Worm (Caenorhabditis elegans) whole organism, young adult: ENCODE data around the gene sago-1.
A peak's percentile ranks its signal among the peaks of the same experiment; 100 is the strongest.

ENCODE experiments used
- B0019.2 ChIP-seq: fragments of 200-800 bp; sonication (Bioruptor generic); conservative IDR thresholded peaks from 2 replicates; pipeline ENCODE4 v1.3.6; 2022; ENCODE audit warnings: missing genetic modification reagents, missing genetic modification characterization, missing compliant biosample characterization
- F10E7.11 ChIP-seq: sonication (generic microtip); optimal IDR thresholded peaks from 2 replicates; lab custom pipeline; 2017; ENCODE audit warnings: mild to moderate bottlenecking, missing genetic modification characterization, moderate library complexity, missing compliant biosample characterization
- F23B12.7 ChIP-seq: sonication (generic microtip); optimal IDR thresholded peaks from 2 replicates; lab custom pipeline; 2017; ENCODE audit warnings: missing genetic modification characterization, mild to moderate bottlenecking, missing compliant biosample characterization, antibody characterized with exemption, moderate library complexity; ENCODE audit not compliant: insufficient read depth
- F37B4.10 ChIP-seq: fragments of 200-800 bp; sonication (Bioruptor generic); IDR thresholded peaks from 2 replicates; pipeline ENCODE4 v1.3.6; 2022; ENCODE audit warnings: missing genetic modification characterization, missing compliant biosample characterization
- F52B5.7 ChIP-seq: sonication (generic microtip); optimal IDR thresholded peaks from 2 replicates; lab custom pipeline; 2016; ENCODE audit warnings: mild to moderate bottlenecking, missing genetic modification characterization, missing compliant biosample characterization
- F55B11.4 ChIP-seq: sonication (generic microtip); optimal IDR thresholded peaks from 2 replicates; lab custom pipeline; 2016; ENCODE audit warnings: missing compliant biosample characterization, missing genetic modification characterization, borderline replicate concordance; ENCODE audit not compliant: insufficient read depth
- F57C9.4 ChIP-seq: sonication (generic microtip); optimal IDR thresholded peaks from 2 replicates; lab custom pipeline; 2017; ENCODE audit warnings: mild to moderate bottlenecking, missing genetic modification characterization, missing compliant biosample characterization
- Y53F4B.3 ChIP-seq: fragments of 200-800 bp; sonication (Bioruptor generic); IDR thresholded peaks from 2 replicates; pipeline ENCODE4 v1.3.6; 2022; ENCODE audit warnings: missing genetic modification reagents, missing genetic modification characterization, missing compliant biosample characterization
- Y53G8AR.9 ChIP-seq: fragments of 200-800 bp; sonication (Bioruptor generic); conservative IDR thresholded peaks from 2 replicates; pipeline ENCODE4 v1.3.6; 2022; ENCODE audit warnings: missing genetic modification reagents, missing genetic modification characterization, missing compliant biosample characterization
- Y67H2A.10 ChIP-seq: fragments of 200-800 bp; sonication (Bioruptor generic); conservative IDR thresholded peaks from 2 replicates; pipeline ENCODE4 v1.3.6; 2022; ENCODE audit warnings: missing genetic modification reagents, missing genetic modification characterization, missing compliant biosample characterization
- ZK185.1 ChIP-seq: sonication (generic microtip); optimal IDR thresholded peaks from 2 replicates; lab custom pipeline; 2016; ENCODE audit warnings: mild to moderate bottlenecking, missing genetic modification characterization, missing compliant biosample characterization; ENCODE audit not compliant: poor library complexity, severe bottlenecking
- akir-1 ChIP-seq: fragments of 200-800 bp; sonication (Bioruptor generic); optimal IDR thresholded peaks from 2 replicates; lab custom pipeline; 2018; ENCODE audit warnings: mild to moderate bottlenecking, missing genetic modification characterization, moderate library complexity, missing compliant biosample characterization
- attf-3 ChIP-seq: fragments of 200-800 bp; sonication (Bioruptor generic); conservative IDR thresholded peaks from 2 replicates; pipeline ENCODE4 v1.3.6; 2022; ENCODE audit warnings: missing genetic modification reagents, missing genetic modification characterization, missing compliant biosample characterization
- attf-6 ChIP-seq: fragments of 200-800 bp; sonication (Bioruptor generic); IDR thresholded peaks from 2 replicates; pipeline ENCODE4 v1.3.6; 2022; ENCODE audit warnings: missing genetic modification reagents, missing genetic modification characterization, missing compliant biosample characterization
- ccch-3 ChIP-seq: fragments of 200-800 bp; sonication (Bioruptor generic); optimal IDR thresholded peaks from 2 replicates; lab custom pipeline; 2018; ENCODE audit warnings: mild to moderate bottlenecking, missing genetic modification characterization, missing compliant biosample characterization
- ceh-58 ChIP-seq: fragments of 200-800 bp; sonication (Bioruptor generic); IDR thresholded peaks from 2 replicates; pipeline ENCODE4 v1.3.6; 2022; ENCODE audit warnings: missing genetic modification characterization, missing compliant biosample characterization
- ceh-91 ChIP-seq: fragments of 200-800 bp; sonication (Bioruptor generic); IDR thresholded peaks from 2 replicates; pipeline ENCODE4 v1.3.6; 2022; ENCODE audit warnings: missing genetic modification reagents, missing genetic modification characterization, missing compliant biosample characterization
- egl-44 ChIP-seq: fragments of 200-800 bp; sonication (Bioruptor generic); IDR thresholded peaks from 2 replicates; pipeline ENCODE4 v1.3.6; 2022; ENCODE audit warnings: missing genetic modification reagents, missing genetic modification characterization, missing compliant biosample characterization
- egrh-3 ChIP-seq: fragments of 200-800 bp; sonication (Bioruptor generic); IDR thresholded peaks from 2 replicates; pipeline ENCODE4 v1.3.6; 2022; ENCODE audit warnings: missing genetic modification reagents, missing genetic modification characterization, missing compliant biosample characterization
- ekl-4 ChIP-seq: fragments of 200-800 bp; sonication (Bioruptor generic); IDR thresholded peaks from 2 replicates; pipeline ENCODE4 v1.3.6; 2022; ENCODE audit warnings: missing genetic modification reagents, missing genetic modification characterization, missing compliant biosample characterization
- let-607 ChIP-seq, 2 experiments: fragments of 200-800 bp in 1 of 2; sonication (Bioruptor generic) in 1 of 2; sonication (generic microtip) in 1 of 2; optimal IDR thresholded peaks; 2 replicates each; lab custom pipeline; 2016 to 2018; ENCODE audit warnings: mild to moderate bottlenecking in 2 of 2, missing compliant biosample characterization in 2 of 2, missing genetic modification characterization in 2 of 2, moderate library complexity in 2 of 2, missing genotype in 1 of 2
- lin-26 ChIP-seq: fragments of 200-800 bp; sonication (Bioruptor generic); IDR thresholded peaks from 2 replicates; pipeline ENCODE4 v1.3.6; 2022; ENCODE audit warnings: missing genetic modification reagents, missing genetic modification characterization, missing compliant biosample characterization
- lin-35 ChIP-seq, 3 experiments: fragments of 150-350 bp in 2 of 3; sonication (generic microtip) in 1 of 3; optimal IDR thresholded peaks; 2 replicates each; lab custom pipeline; 2014 to 2018; ENCODE audit warnings: missing biosample characterization in 3 of 3, missing genetic modification characterization in 3 of 3, missing genetic modification reagents in 3 of 3
- lin-40 ChIP-seq: sonication (generic microtip); optimal IDR thresholded peaks from 2 replicates; lab custom pipeline; 2016; ENCODE audit warnings: missing genetic modification characterization, mild to moderate bottlenecking, missing compliant biosample characterization, missing genotype, missing genetic modification reagents
- lin-54 ChIP-seq: fragments of 200-800 bp; sonication (Bioruptor generic); optimal IDR thresholded peaks from 2 replicates; lab custom pipeline; 2018; ENCODE audit warnings: mild to moderate bottlenecking, missing genetic modification characterization, missing compliant biosample characterization
- lsy-27 ChIP-seq: sonication (generic microtip); optimal IDR thresholded peaks from 2 replicates; lab custom pipeline; 2017; ENCODE audit warnings: missing genetic modification characterization, mild to moderate bottlenecking, missing compliant biosample characterization, antibody characterized with exemption, missing genotype, borderline replicate concordance; ENCODE audit not compliant: insufficient read depth
- madf-3 ChIP-seq: fragments of 200-800 bp; sonication (Bioruptor generic); IDR thresholded peaks from 2 replicates; pipeline ENCODE4 v1.3.6; 2022; ENCODE audit warnings: missing genetic modification reagents, missing genetic modification characterization, missing compliant biosample characterization
- mxl-1 ChIP-seq: sonication (generic microtip); optimal IDR thresholded peaks from 2 replicates; lab custom pipeline; 2016; ENCODE audit warnings: missing genetic modification characterization, missing compliant biosample characterization
- nfya-2 ChIP-seq: fragments of 200-800 bp; sonication (Bioruptor generic); IDR thresholded peaks from 2 replicates; pipeline ENCODE4 v1.3.6; 2022; ENCODE audit warnings: missing genetic modification reagents, missing genetic modification characterization, missing compliant biosample characterization
- nhr-179 ChIP-seq: sonication (generic microtip); optimal IDR thresholded peaks from 2 replicates; lab custom pipeline; 2016; ENCODE audit warnings: mild to moderate bottlenecking, missing genetic modification characterization, missing compliant biosample characterization
- nhr-80 ChIP-seq: sonication (generic microtip); optimal IDR thresholded peaks from 2 replicates; lab custom pipeline; 2016; ENCODE audit warnings: missing genetic modification characterization, missing compliant biosample characterization
- pha-4 ChIP-seq: fragments of 150-350 bp; sonication (generic microtip); optimal IDR thresholded peaks from 2 replicates; lab custom pipeline; 2014; ENCODE audit warnings: missing biosample characterization, missing genetic modification reagents, missing genetic modification characterization
- rcor-1 ChIP-seq: fragments of 200-800 bp; sonication (Bioruptor generic); IDR thresholded peaks from 2 replicates; pipeline ENCODE4 v1.3.6; 2022; ENCODE audit warnings: missing genetic modification reagents, missing genetic modification characterization, missing compliant biosample characterization
- rpc-1 ChIP-seq, 2 experiments: fragments of 150-350 bp in 1 of 2; sonication (generic microtip) in 1 of 2; optimal IDR thresholded peaks; 2 replicates each; lab custom pipeline; 2014 to 2018; ENCODE audit warnings: missing biosample characterization in 1 of 2, missing genetic modification characterization in 1 of 2, missing genetic modification reagents in 1 of 2, missing genotype in 1 of 2
- snpc-4 ChIP-seq, 5 experiments: fragments of 150-350 bp in 1 of 5; sonication (generic microtip) in 4 of 5; optimal IDR thresholded peaks; 2 replicates each; lab custom pipeline; 2014 to 2018; ENCODE audit warnings: missing genetic modification characterization in 5 of 5, missing biosample characterization in 3 of 5, antibody characterized with exemption in 2 of 5, mild to moderate bottlenecking in 2 of 5, missing compliant biosample characterization in 2 of 5, missing genotype in 2 of 5, moderate library complexity in 2 of 5, missing genetic modification reagents in 1 of 5
- somi-1 ChIP-seq: fragments of 200-800 bp; sonication (Bioruptor generic); optimal IDR thresholded peaks from 2 replicates; lab custom pipeline; 2018; ENCODE audit warnings: mild to moderate bottlenecking, missing genetic modification characterization, missing compliant biosample characterization
- tlf-1 ChIP-seq: fragments of 200-800 bp; sonication (Bioruptor generic); optimal IDR thresholded peaks from 2 replicates; lab custom pipeline; 2018; ENCODE audit warnings: mild to moderate bottlenecking, missing genetic modification characterization, missing compliant biosample characterization
- unc-130 ChIP-seq: sonication (generic microtip); optimal IDR thresholded peaks from 2 replicates; lab custom pipeline; 2016; ENCODE audit warnings: missing genetic modification reagents, missing genetic modification characterization, missing compliant biosample characterization
- xnd-1 ChIP-seq: sonication (generic microtip); optimal IDR thresholded peaks from 2 replicates; lab custom pipeline; 2016; ENCODE audit warnings: missing genotype, missing genetic modification reagents, missing genetic modification characterization, missing compliant biosample characterization
- zfh-2 ChIP-seq: fragments of 200-800 bp; sonication (Bioruptor generic); conservative IDR thresholded peaks from 2 replicates; pipeline ENCODE4 v1.3.6; 2022; ENCODE audit warnings: missing genetic modification reagents, missing genetic modification characterization, missing compliant biosample characterization
- ztf-22 ChIP-seq: fragments of 200-800 bp; sonication (Bioruptor generic); optimal IDR thresholded peaks from 2 replicates; lab custom pipeline; 2018; ENCODE audit warnings: mild to moderate bottlenecking, missing genetic modification characterization, moderate library complexity, missing compliant biosample characterization
- ztf-26 ChIP-seq: sonication (generic microtip); optimal IDR thresholded peaks from 2 replicates; lab custom pipeline; 2017; ENCODE audit warnings: missing genetic modification characterization, missing compliant biosample characterization

The sago-1 gene

ce11 chrV:6267237-6267812 is 36.2 kb upstream of the sago-1 start, which contains the start of gene mrck-1 (continued):
- TF ChIP-seq F55B11.4 = no peak
- TF ChIP-seq F23B12.7 = peak; percentile 39
- TF ChIP-seq pha-4 (tag; lab: Kevin White, UChicago) = no peak
- no peak for TF ChIP-seq Y53F4B.3
- TF ChIP-seq rpc-1 (optimal IDR thresholded peaks at IDR 0.05; lab: Kevin White, UChicago) = no peak
- no peak for TF ChIP-seq rpc-1 (tag; optimal IDR thresholded peaks at IDR 0.05; lab: Kevin White, UChicago)
- TF ChIP-seq zfh-2 (GFP tag; lab: Robert Waterston, UW) = peak; percentile 94
- TF ChIP-seq akir-1 (GFP tag; lab: Kevin White, UChicago) = no peak
- no peak for TF ChIP-seq ceh-91 (GFP tag; lab: Robert Waterston, UW)
- peak; percentile 83 for TF ChIP-seq ztf-22 (GFP tag; lab: Kevin White, UChicago)
- TF ChIP-seq F52B5.7 (tag; lab: Kevin White, UChicago) = no peak
- peak in 1 of 2 experiments; percentile 51 for TF ChIP-seq let-607 (tag; optimal IDR thresholded peaks at IDR 0.05; lab: Kevin White, UChicago)
- peak; percentile 72 for TF ChIP-seq tlf-1 (GFP tag; lab: Kevin White, UChicago)
- peak; percentile 74 for TF ChIP-seq ztf-26 (tag; lab: Kevin White, UChicago)
- TF ChIP-seq egl-44 (GFP tag; lab: Robert Waterston, UW) = peak; percentile 80
- no peak for TF ChIP-seq ceh-58
- TF ChIP-seq attf-6 (GFP tag; lab: Robert Waterston, UW) = no peak
- TF ChIP-seq mxl-1 (tag; lab: Kevin White, UChicago) = no peak
- TF ChIP-seq lin-35 (GFP tag; optimal IDR thresholded peaks at IDR 0.05; lab: Kevin White, UChicago) = peak in 1 of 3 experiments; percentile 89
- TF ChIP-seq snpc-4 (GFP tag; optimal IDR thresholded peaks at IDR 0.05; lab: Kevin White, UChicago) = peak; percentile 72
- peak in 3 of 4 experiments; percentile 61 to 65 (median 64) for TF ChIP-seq snpc-4 (tag; optimal IDR thresholded peaks at IDR 0.05; lab: Kevin White, UChicago)
- 0 out of 2 replicates have a peak, but pooled peaks have one; percentile 35 for TF ChIP-seq lin-26
- TF ChIP-seq F10E7.11 (tag; lab: Kevin White, UChicago) = no peak
- no peak for TF ChIP-seq attf-3 (GFP tag; lab: Robert Waterston, UW)
- no peak for TF ChIP-seq nfya-2
- TF ChIP-seq B0019.2 (GFP tag; lab: Robert Waterston, UW) = no peak
- no peak for TF ChIP-seq xnd-1 (tag; lab: Kevin White, UChicago)
- TF ChIP-seq lsy-27 (tag; lab: Kevin White, UChicago) = peak; percentile 6
- peak; percentile 95 for TF ChIP-seq lin-40
- no peak for TF ChIP-seq Y67H2A.10 (GFP tag; lab: Robert Waterston, UW)
- TF ChIP-seq somi-1 (GFP tag; lab: Kevin White, UChicago) = peak; percentile 89
- TF ChIP-seq lin-54 (GFP tag; lab: Kevin White, UChicago) = peak; percentile 82
- peak; percentile 85 for TF ChIP-seq rcor-1 (GFP tag; lab: Robert Waterston, UW)
- TF ChIP-seq ccch-3 (GFP tag; lab: Kevin White, UChicago) = no peak
- TF ChIP-seq egrh-3 = no peak
- TF ChIP-seq nhr-179 (tag; lab: Kevin White, UChicago) = no peak
- TF ChIP-seq Y53G8AR.9 = peak; percentile 91
- no peak for TF ChIP-seq F37B4.10 (GFP tag; lab: Robert Waterston, UW)
- TF ChIP-seq unc-130 (GFP tag; lab: Kevin White, UChicago) = no peak
- peak; percentile 87 for TF ChIP-seq nhr-80 (tag; lab: Kevin White, UChicago)
- TF ChIP-seq ZK185.1 (tag; lab: Kevin White, UChicago) = peak; percentile 81
- TF ChIP-seq ekl-4 (GFP tag; lab: Robert Waterston, UW) = peak; percentile 80
- TF ChIP-seq F57C9.4 (tag; lab: Kevin White, UChicago) = no peak
- TF ChIP-seq madf-3 (GFP tag; lab: Robert Waterston, UW) = peak; percentile 82; the same call in 1 of the 2 replicates
